Worm (Caenorhabditis elegans) whole organism, mixed stage, embryonic: Measurements from ENCODE around the gene B0034.2.

ENCODE experiments used
- ceh-39 ChIP-seq: fragments of 150-350 bp; optimal IDR thresholded peaks from 2 replicates; lab custom pipeline; 2014; ENCODE audit warnings: missing biosample characterization, missing genetic modification characterization
- drap-1 ChIP-seq: fragments of 200-800 bp; sonication (Bioruptor generic); optimal IDR thresholded peaks from 3 replicates; lab custom pipeline; 2018; ENCODE audit warnings: mild to moderate bottlenecking, missing genetic modification characterization, missing compliant biosample characterization
- elt-1 ChIP-seq: sonication (generic microtip); optimal IDR thresholded peaks from 2 replicates; lab custom pipeline; 2017; ENCODE audit warnings: missing genetic modification characterization, mild to moderate bottlenecking, missing compliant biosample characterization, antibody characterized with exemption, moderate library complexity, borderline replicate concordance; ENCODE audit not compliant: insufficient read depth
- elt-3 ChIP-seq: fragments of 150-350 bp; optimal IDR thresholded peaks from 2 replicates; lab custom pipeline; 2014; ENCODE audit warnings: missing biosample characterization, missing genetic modification characterization
- hlh-1 ChIP-seq: fragments of 150-350 bp; optimal IDR thresholded peaks from 2 replicates; lab custom pipeline; 2014; ENCODE audit warnings: missing biosample characterization, missing genetic modification reagents, missing genetic modification characterization
- lsy-2 ChIP-seq: fragments of 150-350 bp; optimal IDR thresholded peaks from 2 replicates; lab custom pipeline; 2014; ENCODE audit warnings: missing biosample characterization, missing genetic modification characterization
- mep-1 ChIP-seq: fragments of 150-350 bp; optimal IDR thresholded peaks from 2 replicates; lab custom pipeline; 2017; ENCODE audit warnings: missing biosample characterization, missing genetic modification reagents, missing genetic modification characterization, inconsistent platforms
- nhr-237 ChIP-seq: fragments of 150-350 bp; optimal IDR thresholded peaks from 2 replicates; lab custom pipeline; 2014; ENCODE audit warnings: missing biosample characterization, missing genetic modification characterization
- nhr-76 ChIP-seq: sonication (generic microtip); optimal IDR thresholded peaks from 2 replicates; lab custom pipeline; 2017; ENCODE audit warnings: missing biosample characterization, missing genetic modification characterization

DNA sequence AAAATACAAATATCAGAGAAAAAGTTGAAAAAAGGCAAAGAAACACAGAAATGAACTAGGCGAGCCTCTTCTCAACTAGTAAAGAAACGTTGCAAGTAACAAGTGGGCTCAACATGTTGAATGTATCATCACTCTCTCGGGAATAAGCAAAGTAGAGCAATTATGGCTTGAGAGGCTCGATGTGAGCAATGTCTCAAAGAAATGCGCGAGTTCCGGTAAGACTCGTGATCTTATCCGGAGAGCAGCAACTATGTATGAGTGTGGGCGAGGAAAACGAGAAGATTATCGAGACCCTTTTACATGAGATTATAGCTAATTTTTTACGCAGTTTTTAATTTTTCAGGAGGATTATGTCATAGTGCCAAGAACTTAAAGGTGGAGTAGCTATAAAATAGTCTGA is 8.0 kb upstream of the B0034.2 start:
- TF ChIP-seq ceh-39 = no peak
- TF ChIP-seq nhr-76 (tag; lab: Kevin White, UChicago) = no peak
- TF ChIP-seq elt-3 (tag; lab: Kevin White, UChicago) = no peak
- TF ChIP-seq hlh-1 (tag; lab: Kevin White, UChicago) = no peak
- no peak for TF ChIP-seq nhr-237
- TF ChIP-seq mep-1 (tag; lab: Kevin White, UChicago) = no peak
- no peak for TF ChIP-seq elt-1 (tag; lab: Kevin White, UChicago)
- TF ChIP-seq drap-1 (GFP tag; lab: Kevin White, UChicago) = no peak
- TF ChIP-seq lsy-2 = no peak
